Fruit fly (Drosophila melanogaster) whole organism, wandering third instar larva: ENCODE results near the gene CG32369.

Experiments used
- HLH106 ChIP-seq: fragments of 200-800 bp; optimal IDR thresholded peaks from 3 replicates; lab custom pipeline; 2019; ENCODE audit warnings: missing biosample characterization, mild to moderate bottlenecking, missing genetic modification characterization, moderate library complexity
- Hr78 ChIP-seq: fragments of >200 bp; optimal IDR thresholded peaks from 2 replicates; lab custom pipeline; 2017; ENCODE audit warnings: missing biosample characterization, missing genetic modification characterization
- Mio ChIP-seq: sonication (Bioruptor generic); optimal IDR thresholded peaks from 2 replicates; lab custom pipeline; 2016; ENCODE audit warnings: missing biosample characterization, missing genetic modification characterization
- OdsH ChIP-seq: fragments of 200-800 bp; sonication (Bioruptor generic); optimal IDR thresholded peaks from 2 replicates; lab custom pipeline; 2016; ENCODE audit warnings: missing biosample characterization, mild to moderate bottlenecking, missing genetic modification characterization
- Vsx2 ChIP-seq: fragments of 200-300, 225-300 bp; sonication (Bioruptor generic); optimal IDR thresholded peaks from 2 replicates; lab custom pipeline; 2018; ENCODE audit warnings: missing biosample characterization, missing genetic modification characterization; ENCODE audit not compliant: partially characterized antibody
- br ChIP-seq: fragments of 200-800 bp; sonication (Bioruptor generic); optimal IDR thresholded peaks from 2 replicates; lab custom pipeline; 2016; ENCODE audit warnings: missing biosample characterization, missing genetic modification characterization
- dmrt93B ChIP-seq: fragments of 200-800 bp; sonication (Bioruptor generic); optimal IDR thresholded peaks from 2 replicates; lab custom pipeline; 2018; ENCODE audit warnings: missing biosample characterization, mild to moderate bottlenecking, missing genetic modification characterization
- dsf ChIP-seq: sonication (Bioruptor generic); optimal IDR thresholded peaks from 2 replicates; lab custom pipeline; 2016; ENCODE audit warnings: missing biosample characterization, missing genetic modification characterization, borderline replicate concordance
- fru ChIP-seq: fragments of 200-800 bp; sonication (Bioruptor generic); optimal IDR thresholded peaks from 3 replicates; lab custom pipeline; 2016; ENCODE audit warnings: missing biosample characterization, mild to moderate bottlenecking, missing genetic modification characterization
- h ChIP-seq: fragments of 200-800 bp; sonication (Bioruptor generic); optimal IDR thresholded peaks from 3 replicates; lab custom pipeline; 2016; ENCODE audit warnings: missing biosample characterization, mild to moderate bottlenecking, missing genetic modification characterization
- psq ChIP-seq: fragments of 200-800 bp; sonication (Bioruptor generic); optimal IDR thresholded peaks from 3 replicates; lab custom pipeline; 2017; ENCODE audit warnings: missing biosample characterization, mild to moderate bottlenecking, missing genetic modification characterization, moderate library complexity

dm6 chr3L:7817194-7817593, 7.6 kb upstream of the CG32369 start:
- TF ChIP-seq fru (GFP tag; lab: Kevin White, UChicago), result no peak
- no peak for TF ChIP-seq psq
- TF ChIP-seq OdsH (GFP tag; lab: Kevin White, UChicago), result no peak
- no peak for TF ChIP-seq Vsx2 (GFP tag; lab: Kevin White, UChicago)
- no peak for TF ChIP-seq h (GFP tag; lab: Kevin White, UChicago)
- TF ChIP-seq br (GFP tag; lab: Kevin White, UChicago), result no peak
- no peak for TF ChIP-seq Hr78
- TF ChIP-seq HLH106 (tag; lab: Kevin White, UChicago), result no peak
- no peak for TF ChIP-seq dsf (GFP tag; lab: Kevin White, UChicago)
- no peak for TF ChIP-seq dmrt93B (GFP tag; lab: Kevin White, UChicago)
- TF ChIP-seq Mio (GFP tag; lab: Kevin White, UChicago), result no peak
